Fruit fly (Drosophila melanogaster): Measurements from ENCODE around the gene Timp.

dm6 chr3R:10226132-10227023 is 13.6 kb upstream of the Timp start:
- TF ChIP-seq toe (GFP tag; optimal IDR thresholded peaks at IDR 0.05), result no peak
- TF ChIP-seq kay (GFP tag; ENCODE audit: borderline replicate concordance), result no peak
- no peak for TF ChIP-seq tj (GFP tag; optimal IDR thresholded peaks at IDR 0.05)
- no peak for TF ChIP-seq CG11617 (GFP tag; optimal IDR thresholded peaks at IDR 0.05)
- TF ChIP-seq CG7101 (tag; optimal IDR thresholded peaks at IDR 0.05), result no peak
- TF ChIP-seq CG7045 (GFP tag; optimal IDR thresholded peaks at IDR 0.05), result no peak
- TF ChIP-seq cnc (optimal IDR thresholded peaks at IDR 0.05), result no peak
